Worm (Caenorhabditis elegans) whole organism, L3 larva: Measurements from ENCODE around the gene E01G6.2.

Source experiments
- R02D3.7 ChIP-seq: fragments of 150-350 bp; optimal IDR thresholded peaks from 2 replicates; lab custom pipeline; 2014; ENCODE audit warnings: missing biosample characterization, missing genetic modification characterization
- ZK546.5 ChIP-seq: sonication (generic microtip); optimal IDR thresholded peaks from 2 replicates; lab custom pipeline; 2017; ENCODE audit warnings: missing biosample characterization, missing genetic modification characterization
- aly-2 ChIP-seq: fragments of 150-350 bp; optimal IDR thresholded peaks from 2 replicates; lab custom pipeline; 2014; ENCODE audit warnings: missing biosample characterization, missing genetic modification characterization
- ceh-16 ChIP-seq: sonication (generic microtip); optimal IDR thresholded peaks from 2 replicates; lab custom pipeline; 2017; ENCODE audit warnings: missing biosample characterization, missing genetic modification characterization
- ceh-82 ChIP-seq: fragments of 150-350 bp; optimal IDR thresholded peaks from 2 replicates; lab custom pipeline; 2014; ENCODE audit warnings: missing biosample characterization, missing genetic modification characterization
- ceh-9 ChIP-seq: sonication (generic microtip); optimal IDR thresholded peaks from 2 replicates; lab custom pipeline; 2018; ENCODE audit warnings: missing biosample characterization, missing genetic modification characterization
- daf-12 ChIP-seq: fragments of 150-350 bp; optimal IDR thresholded peaks from 2 replicates; lab custom pipeline; 2014; ENCODE audit warnings: missing biosample characterization, missing genetic modification reagents, missing genetic modification characterization
- egl-27 ChIP-seq: sonication (generic microtip); optimal IDR thresholded peaks from 4 replicates; lab custom pipeline; 2017; ENCODE audit warnings: missing biosample characterization, missing genetic modification reagents, missing genetic modification characterization
- egl-5 ChIP-seq: fragments of 150-350 bp; optimal IDR thresholded peaks from 2 replicates; lab custom pipeline; 2017; ENCODE audit warnings: missing biosample characterization, missing genetic modification reagents, missing genetic modification characterization, inconsistent platforms
- elt-2 ChIP-seq: sonication (generic microtip); optimal IDR thresholded peaks from 2 replicates; lab custom pipeline; 2016; ENCODE audit warnings: missing genetic modification reagents, mild to moderate bottlenecking, missing genetic modification characterization, missing compliant biosample characterization
- elt-3 ChIP-seq, 3 experiments: fragments of 150-350 bp in 1 of 3; sonication (generic microtip) in 2 of 3; optimal IDR thresholded peaks; 2 replicates in 2 of 3; 4 replicates in 1 of 3; lab custom pipeline; 2014 to 2017; ENCODE audit warnings: missing biosample characterization in 3 of 3, missing genetic modification characterization in 3 of 3
- eor-1 ChIP-seq, 2 experiments: fragments of 150-350 bp; optimal IDR thresholded peaks; 2 replicates each; lab custom pipeline; 2014 to 2018; ENCODE audit warnings: missing biosample characterization in 2 of 2, missing genetic modification characterization in 2 of 2
- fkh-10 ChIP-seq: sonication (generic microtip); optimal IDR thresholded peaks from 2 replicates; lab custom pipeline; 2017; ENCODE audit warnings: missing biosample characterization, missing genetic modification reagents, missing genetic modification characterization
- fkh-2 ChIP-seq: fragments of 150-350 bp; optimal IDR thresholded peaks from 2 replicates; lab custom pipeline; 2014; ENCODE audit warnings: missing biosample characterization, missing genetic modification reagents, missing genetic modification characterization
- fos-1 ChIP-seq: fragments of 150-350 bp; optimal IDR thresholded peaks from 2 replicates; lab custom pipeline; 2014; ENCODE audit warnings: missing biosample characterization, missing genetic modification characterization
- hmg-11 ChIP-seq: sonication (generic microtip); optimal IDR thresholded peaks from 2 replicates; lab custom pipeline; 2016; ENCODE audit warnings: missing genetic modification characterization, missing compliant biosample characterization
- jun-1 ChIP-seq: fragments of 150-350 bp; optimal IDR thresholded peaks from 2 replicates; lab custom pipeline; 2014; ENCODE audit warnings: missing biosample characterization, missing genetic modification reagents, missing genetic modification characterization
- lin-15B ChIP-seq: fragments of 150-350 bp; optimal IDR thresholded peaks from 2 replicates; lab custom pipeline; 2014; ENCODE audit warnings: missing biosample characterization, missing genetic modification characterization
- lin-39 ChIP-seq: fragments of 150-350 bp; optimal IDR thresholded peaks from 2 replicates; lab custom pipeline; 2018; ENCODE audit warnings: missing biosample characterization, missing genetic modification reagents, missing genetic modification characterization
- lsy-12 ChIP-seq: sonication (generic microtip); optimal IDR thresholded peaks from 2 replicates; lab custom pipeline; 2016; ENCODE audit warnings: mild to moderate bottlenecking, missing genetic modification characterization, missing compliant biosample characterization
- mml-1 ChIP-seq: fragments of 150-350 bp; sonication (generic microtip); optimal IDR thresholded peaks from 3 replicates; lab custom pipeline; 2014; ENCODE audit warnings: missing biosample characterization, missing genetic modification characterization
- nfya-1 ChIP-seq: sonication (generic microtip); optimal IDR thresholded peaks from 2 replicates; lab custom pipeline; 2017; ENCODE audit warnings: missing genetic modification characterization, mild to moderate bottlenecking, missing compliant biosample characterization, antibody characterized with exemption, moderate library complexity; ENCODE audit not compliant: insufficient read depth
- nhr-11 ChIP-seq: fragments of 150-350 bp; optimal IDR thresholded peaks from 2 replicates; lab custom pipeline; 2014; ENCODE audit warnings: missing biosample characterization, missing genetic modification characterization
- nhr-12 ChIP-seq: fragments of 150-350 bp; optimal IDR thresholded peaks from 2 replicates; lab custom pipeline; 2014; ENCODE audit warnings: missing biosample characterization, missing genetic modification characterization
- nhr-237 ChIP-seq: fragments of 150-350 bp; optimal IDR thresholded peaks from 2 replicates; lab custom pipeline; 2014; ENCODE audit warnings: missing biosample characterization, missing genetic modification characterization
- nhr-25 ChIP-seq: sonication (generic microtip); optimal IDR thresholded peaks from 2 replicates; lab custom pipeline; 2017; ENCODE audit warnings: missing biosample characterization, missing genetic modification characterization
- nhr-28 ChIP-seq: fragments of 150-350 bp; optimal IDR thresholded peaks from 2 replicates; lab custom pipeline; 2014; ENCODE audit warnings: missing biosample characterization, missing genetic modification characterization
- nhr-43 ChIP-seq: sonication (generic microtip); optimal IDR thresholded peaks from 2 replicates; lab custom pipeline; 2016; ENCODE audit warnings: mild to moderate bottlenecking, missing genetic modification characterization, missing compliant biosample characterization; ENCODE audit not compliant: poor library complexity, severe bottlenecking
- nhr-77 ChIP-seq: fragments of 150-350 bp; optimal IDR thresholded peaks from 2 replicates; lab custom pipeline; 2014; ENCODE audit warnings: missing biosample characterization, missing genetic modification characterization
- pha-4 ChIP-seq: fragments of 150-350 bp; optimal IDR thresholded peaks from 2 replicates; lab custom pipeline; 2014; ENCODE audit warnings: missing biosample characterization, missing genetic modification reagents, missing genetic modification characterization
- pqm-1 ChIP-seq: fragments of 150-350 bp; optimal IDR thresholded peaks from 2 replicates; lab custom pipeline; 2017; ENCODE audit warnings: missing biosample characterization, missing genetic modification characterization, inconsistent platforms
- sea-2 ChIP-seq: fragments of 150-350 bp; sonication (generic microtip); optimal IDR thresholded peaks from 4 replicates; lab custom pipeline; 2014; ENCODE audit warnings: missing biosample characterization, missing genetic modification reagents, missing genetic modification characterization
- skn-1 ChIP-seq: fragments of 150-350 bp; optimal IDR thresholded peaks from 2 replicates; lab custom pipeline; 2014; ENCODE audit warnings: missing biosample characterization, missing genetic modification characterization
- snpc-4 ChIP-seq: fragments of 150-350 bp; optimal IDR thresholded peaks from 2 replicates; lab custom pipeline; 2014; ENCODE audit warnings: missing biosample characterization, missing genetic modification characterization
- unc-62 ChIP-seq: fragments of 150-350 bp; sonication (generic microtip); optimal IDR thresholded peaks from 4 replicates; lab custom pipeline; 2014; ENCODE audit warnings: missing biosample characterization, missing genetic modification reagents, missing genetic modification characterization
- ztf-11 ChIP-seq: fragments of 150-350 bp; optimal IDR thresholded peaks from 2 replicates; lab custom pipeline; 2014; ENCODE audit warnings: missing biosample characterization, missing genetic modification characterization
- ztf-4 ChIP-seq: fragments of 150-350 bp; optimal IDR thresholded peaks from 2 replicates; lab custom pipeline; 2014; ENCODE audit warnings: missing biosample characterization, missing genetic modification characterization

E01G6.2 gene

DNA sequence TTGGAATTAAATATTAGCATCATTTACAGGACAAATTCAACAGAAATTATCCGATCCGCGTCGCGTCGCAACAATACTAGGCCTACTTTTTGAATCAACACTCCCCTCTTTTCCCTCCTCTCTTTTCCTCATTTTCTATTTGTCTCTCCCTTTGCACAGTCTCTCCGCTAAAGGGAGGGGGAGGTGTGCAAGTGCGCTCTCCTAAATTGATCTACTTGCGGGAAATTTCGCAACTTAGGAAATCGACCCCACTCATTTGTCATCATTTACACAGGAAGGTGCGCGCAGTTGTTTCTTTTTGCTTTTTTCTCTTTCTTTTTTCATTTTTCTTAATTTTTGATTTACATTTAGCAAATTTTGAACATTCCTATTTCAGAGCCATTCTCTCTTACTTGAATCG is 26.5 kb downstream of the E01G6.2 start, which contains the start of gene C04B4.2:
Gene C04B4.2, plus strand, starts transcription at position 371 of the 400 bp plus-strand sequence.
- TF ChIP-seq ceh-9 (tag; lab: Kevin White, UChicago) (no peak), nhr-25 (tag; lab: Kevin White, UChicago) (no peak), elt-2 (tag; lab: Kevin White, UChicago) (no peak), nhr-12 (tag; lab: Kevin White, UChicago) (no peak), ZK546.5 (tag; lab: Kevin White, UChicago) (no peak), jun-1 (no peak), sea-2 (GFP tag; lab: Kevin White, UChicago) (no peak), aly-2 (no peak), egl-5 (tag; lab: Kevin White, UChicago) (no peak), ztf-4 (tag; lab: Kevin White, UChicago) (no peak), nhr-28 (tag; lab: Kevin White, UChicago) (no peak)

ce11 chrX:12284161-12284560 is 27.7 kb downstream of the E01G6.2 start:
- TF ChIP-seq nhr-237 = no peak
- no peak for TF ChIP-seq eor-1 (tag; optimal IDR thresholded peaks at IDR 0.05; lab: Kevin White, UChicago)
- no peak for TF ChIP-seq fos-1
- no peak for TF ChIP-seq ztf-11 (tag; lab: Kevin White, UChicago)
- TF ChIP-seq fkh-2 (tag; lab: Kevin White, UChicago) = no peak
- TF ChIP-seq nfya-1 (tag; lab: Kevin White, UChicago) = no peak
- no peak for TF ChIP-seq lin-15B (tag; lab: Kevin White, UChicago)
- no peak for TF ChIP-seq ceh-9 (tag; lab: Kevin White, UChicago)
- no peak for TF ChIP-seq nhr-11 (tag; lab: Kevin White, UChicago)

DNA sequence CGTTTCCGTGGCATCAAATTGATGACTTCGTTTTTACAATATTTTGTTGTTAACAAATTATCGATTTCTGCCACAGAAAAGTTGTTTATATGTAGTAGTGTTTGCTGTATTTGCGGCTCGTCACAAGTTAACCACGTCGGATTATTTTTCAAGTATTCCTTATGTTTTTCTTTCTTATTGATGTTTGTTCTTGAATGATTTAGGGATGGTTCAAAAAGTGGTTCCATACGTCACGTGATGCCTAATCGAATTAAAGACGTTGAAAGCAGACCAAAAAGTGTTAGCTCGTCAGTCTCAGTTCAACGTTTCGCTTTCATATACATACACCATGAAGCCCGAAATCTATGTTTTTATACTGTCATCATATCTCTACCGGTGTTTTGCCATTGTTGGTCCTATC is 29.1 kb downstream of the E01G6.2 start, which contains the start of gene lips-2:
Gene lips-2, plus strand, starts transcription at position 301 of the 400 bp plus-strand sequence.
- TF ChIP-seq elt-3 (tag; optimal IDR thresholded peaks at IDR 0.05; lab: Kevin White, UChicago) (no peak), unc-62 (GFP tag; lab: Kevin White, UChicago) (no peak), fos-1 (no peak), skn-1 (tag; lab: Kevin White, UChicago) (no peak), R02D3.7 (tag; lab: Kevin White, UChicago) (no peak)

DNA sequence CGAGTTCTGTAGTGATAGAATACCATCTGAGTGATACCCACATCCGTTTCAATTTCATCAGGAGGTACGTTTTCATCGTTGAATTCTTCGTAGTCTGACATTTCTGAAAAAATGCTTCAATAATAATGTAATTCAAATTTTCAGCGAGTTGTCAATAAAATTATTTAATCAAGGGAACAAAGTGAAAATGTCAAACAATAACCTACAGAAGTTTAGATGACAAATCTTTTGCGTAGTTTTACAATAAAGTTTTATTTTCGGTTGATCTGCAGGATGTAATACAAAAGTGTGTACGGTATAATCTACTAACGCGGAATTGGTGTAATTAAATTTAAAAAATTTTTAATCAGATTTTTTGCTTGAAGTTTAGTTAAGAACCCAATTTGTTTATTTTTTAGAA is 31.8 kb downstream of the E01G6.2 start, which contains the start of gene C04B4.5:
Gene C04B4.5, minus strand, starts transcription at position 101 of the 400 bp plus-strand sequence.
- TF ChIP-seq ztf-4 (tag; lab: Kevin White, UChicago) (no peak), lsy-12 (tag; lab: Kevin White, UChicago) (no peak), egl-27 (tag; lab: Kevin White, UChicago) (no peak), elt-2 (tag; lab: Kevin White, UChicago) (no peak), lin-39 (tag; lab: Kevin White, UChicago) (no peak), fkh-2 (tag; lab: Kevin White, UChicago) (no peak), nhr-43 (no peak), fos-1 (no peak), nhr-237 (no peak), sea-2 (GFP tag; lab: Kevin White, UChicago) (no peak), nhr-11 (tag; lab: Kevin White, UChicago) (no peak), daf-12 (tag; lab: Kevin White, UChicago) (no peak), ZK546.5 (tag; lab: Kevin White, UChicago) (no peak), mml-1 (tag; lab: Kevin White, UChicago) (no peak), ceh-16 (no peak)

ce11 chrX:12290539-12290938 is 34.1 kb downstream of the E01G6.2 start, which contains the start of gene C04B4.4:
Gene C04B4.4 (plus strand): TSS chrX:12290839.
- no peak for TF ChIP-seq ztf-11 (tag; lab: Kevin White, UChicago)
- no peak for TF ChIP-seq ztf-4 (tag; lab: Kevin White, UChicago)
- TF ChIP-seq nhr-237 = no peak
- no peak for TF ChIP-seq ceh-82 (tag; lab: Kevin White, UChicago)
- no peak for TF ChIP-seq elt-2 (tag; lab: Kevin White, UChicago)
- no peak for TF ChIP-seq sea-2 (GFP tag; lab: Kevin White, UChicago)
- TF ChIP-seq nhr-25 (tag; lab: Kevin White, UChicago) = no peak
- TF ChIP-seq hmg-11 (tag; lab: Kevin White, UChicago) = no peak
- no peak for TF ChIP-seq fkh-2 (tag; lab: Kevin White, UChicago)
- no peak for TF ChIP-seq fkh-10
- TF ChIP-seq elt-3 (tag; optimal IDR thresholded peaks at IDR 0.05; lab: Kevin White, UChicago) = no peak
- no peak for TF ChIP-seq ceh-16
- TF ChIP-seq daf-12 (tag; lab: Kevin White, UChicago) = no peak
- TF ChIP-seq lin-15B (tag; lab: Kevin White, UChicago) = no peak
- no peak for TF ChIP-seq pha-4
- TF ChIP-seq pqm-1 (tag; lab: Kevin White, UChicago) = no peak
- no peak for TF ChIP-seq nhr-12 (tag; lab: Kevin White, UChicago)
- TF ChIP-seq snpc-4 = no peak
- TF ChIP-seq nhr-43 = no peak
- TF ChIP-seq nhr-77 (tag; lab: Kevin White, UChicago) = no peak
